Worm (Caenorhabditis elegans): ENCODE data around the gene str-254.

Gene str-254

DNA sequence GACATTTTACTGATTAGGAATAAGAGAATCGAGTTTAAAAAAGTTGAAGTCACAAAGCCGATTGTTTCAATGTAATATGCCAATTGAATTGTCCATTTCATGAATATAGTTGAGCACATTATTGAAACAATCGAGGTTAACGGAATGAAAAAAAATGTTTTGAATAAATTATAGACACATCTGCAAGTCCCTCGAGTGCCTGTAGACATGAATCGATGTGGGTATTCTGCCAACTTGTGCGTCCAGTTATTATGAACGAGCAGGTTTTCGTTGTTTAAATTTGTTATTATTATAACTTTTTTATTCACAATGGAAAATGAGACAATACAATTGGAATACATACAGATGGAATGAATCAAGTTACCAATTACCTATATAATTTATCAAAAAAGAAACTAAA is 5.1 kb upstream of the str-254 start, which contains the start of gene str-99:
Gene str-99, minus strand, starts transcription at position 101 of the 400 bp plus-strand sequence.
- no peak for TF ChIP-seq fkh-6 (tag; optimal IDR thresholded peaks at IDR 0.05)
- TF ChIP-seq lim-6 (tag; optimal IDR thresholded peaks at IDR 0.05) = no peak
- no peak for TF ChIP-seq ceh-9 (tag; optimal IDR thresholded peaks at IDR 0.05)
- no peak for TF ChIP-seq ztf-16 (tag; optimal IDR thresholded peaks at IDR 0.05)
- no peak for TF ChIP-seq unc-42 (tag; optimal IDR thresholded peaks at IDR 0.05)
- no peak for TF ChIP-seq C08G9.2 (tag; optimal IDR thresholded peaks at IDR 0.05)
- TF ChIP-seq elt-4 (tag; optimal IDR thresholded peaks at IDR 0.05) = no peak
- TF ChIP-seq ttx-3 (tag; optimal IDR thresholded peaks at IDR 0.05) = no peak

DNA sequence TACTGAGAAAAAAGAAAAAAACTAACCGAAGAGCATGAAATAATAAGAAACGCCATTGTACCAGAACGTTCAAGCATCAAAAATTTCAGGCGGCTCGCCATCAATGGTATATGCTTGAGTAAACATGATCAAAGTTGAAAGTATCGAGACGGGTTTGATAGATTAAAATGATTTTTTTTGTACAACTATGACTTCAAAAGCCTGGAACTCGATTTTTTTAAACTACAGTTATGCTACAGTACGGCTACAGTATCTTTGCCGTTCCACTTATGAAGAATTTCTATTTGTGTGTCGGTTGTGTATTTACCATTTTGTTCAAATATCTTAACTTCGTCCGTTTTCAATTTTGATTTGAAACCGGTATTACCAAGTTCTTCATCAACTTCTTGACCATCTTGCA is 1.8 kb upstream of the str-254 start, which contains the start of gene str-97:
Gene str-97, minus strand, starts transcription at position 101 of the 400 bp plus-strand sequence.
- TF ChIP-seq sdc-2 (tag; optimal IDR thresholded peaks at IDR 0.05) = no peak
- TF ChIP-seq ceh-19 (GFP tag; optimal IDR thresholded peaks at IDR 0.05) = no peak
- TF ChIP-seq ceh-14 (tag; optimal IDR thresholded peaks at IDR 0.05) = no peak
- TF ChIP-seq ceh-34 (tag; optimal IDR thresholded peaks at IDR 0.05) = no peak
- TF ChIP-seq K02D7.2 (tag; optimal IDR thresholded peaks at IDR 0.05) = no peak
- no peak for TF ChIP-seq C08G9.2 (tag; optimal IDR thresholded peaks at IDR 0.05)
- no peak for TF ChIP-seq ceh-24 (tag; optimal IDR thresholded peaks at IDR 0.05)
- TF ChIP-seq che-1 (tag; optimal IDR thresholded peaks at IDR 0.05) = no peak
- TF ChIP-seq npax-4 (tag; optimal IDR thresholded peaks at IDR 0.05) = no peak
- no peak for TF ChIP-seq F13H6.1 (tag; optimal IDR thresholded peaks at IDR 0.05)
- no peak for TF ChIP-seq ceh-6 (GFP tag; optimal IDR thresholded peaks at IDR 0.05)

DNA sequence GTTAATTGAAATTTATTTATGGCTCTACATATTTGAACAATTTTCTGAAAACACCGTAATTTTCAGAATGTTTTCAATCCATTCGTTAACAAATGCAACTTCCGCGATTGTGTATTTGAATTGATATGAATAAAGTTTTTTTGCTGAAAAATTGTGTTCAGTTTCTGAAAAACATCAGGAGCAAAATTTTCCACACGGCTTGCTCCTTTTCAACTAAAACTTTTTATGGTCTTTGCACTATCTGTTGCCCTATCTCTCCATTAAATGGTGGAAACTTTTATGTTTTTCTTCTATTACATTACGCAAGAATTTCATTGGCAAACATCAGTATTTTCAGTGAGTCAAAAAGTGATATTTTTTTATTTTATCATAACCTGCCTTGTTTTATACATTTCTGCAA is 4.5 kb downstream of the str-254 start, which contains the start of gene F10A3.4:
Gene F10A3.4, plus strand, starts transcription at position 301 of the 400 bp plus-strand sequence.
- TF ChIP-seq ceh-31 (tag; optimal IDR thresholded peaks at IDR 0.05) (no peak), elt-4 (tag; optimal IDR thresholded peaks at IDR 0.05) (no peak), hlh-30 (tag; optimal IDR thresholded peaks at IDR 0.05; ENCODE audit: insufficient read depth) (no peak), K02D7.2 (tag; optimal IDR thresholded peaks at IDR 0.05) (no peak), fax-1 (tag; optimal IDR thresholded peaks at IDR 0.05) (no peak), ceh-18 (tag; optimal IDR thresholded peaks at IDR 0.05) (no peak)

DNA sequence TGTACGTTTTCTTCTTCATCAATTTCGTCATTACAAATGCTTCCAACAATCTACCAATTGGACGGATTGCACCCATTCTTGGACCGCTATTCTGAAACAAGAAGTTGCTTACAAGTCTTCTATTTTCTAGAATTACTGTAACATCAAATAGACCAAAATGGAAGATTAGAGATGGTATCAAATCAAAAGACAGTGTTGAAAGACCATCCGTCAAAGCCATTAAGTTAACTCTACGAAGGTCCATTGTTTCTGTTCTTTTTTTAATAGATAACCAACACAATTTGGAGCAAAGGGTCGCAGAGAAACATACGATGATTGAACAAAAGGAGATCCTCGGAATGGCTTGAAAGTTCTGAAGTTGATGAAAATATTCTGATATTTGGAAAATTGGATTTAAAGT is 8.3 kb downstream of the str-254 start:
- TF ChIP-seq unc-86 (tag; optimal IDR thresholded peaks at IDR 0.05) = no peak
- no peak for TF ChIP-seq ceh-24 (tag; optimal IDR thresholded peaks at IDR 0.05)
- TF ChIP-seq ceh-48 (tag; optimal IDR thresholded peaks at IDR 0.05) = no peak
- no peak for TF ChIP-seq hlh-8 (tag; optimal IDR thresholded peaks at IDR 0.05)
- no peak for TF ChIP-seq K02D7.2 (tag; optimal IDR thresholded peaks at IDR 0.05)
- TF ChIP-seq ceh-18 (tag; optimal IDR thresholded peaks at IDR 0.05) = no peak

DNA sequence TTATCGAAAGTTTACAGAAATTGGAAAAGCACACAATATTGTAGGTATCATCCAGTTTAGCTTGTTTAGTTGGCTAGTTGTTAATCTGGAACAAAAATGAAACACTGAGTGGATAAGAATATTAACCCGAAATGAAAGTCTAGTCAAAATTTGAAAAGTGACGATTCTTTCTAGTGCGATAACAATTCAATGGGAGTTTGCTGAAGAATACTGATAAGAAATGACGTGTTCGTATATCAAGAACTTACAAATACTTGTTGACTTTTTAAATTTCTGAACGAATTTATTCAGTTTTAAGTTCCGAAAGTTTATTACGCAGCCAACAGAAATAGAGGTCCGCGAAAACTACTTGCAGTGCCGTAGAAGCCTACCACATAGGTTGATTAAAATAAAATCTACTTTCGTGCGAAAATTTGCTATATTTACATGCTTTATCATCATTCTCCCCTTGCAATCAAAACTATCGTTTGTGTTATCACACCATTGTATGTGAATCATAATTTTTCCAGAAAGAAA is 10.2 kb downstream of the str-254 start, which contains the start of gene fbxa-88:
Gene fbxa-88, minus strand, starts transcription at position 51 of the 516 bp plus-strand sequence.
- TF ChIP-seq ceh-31 (tag; optimal IDR thresholded peaks at IDR 0.05) (no peak), eyg-1 (tag; optimal IDR thresholded peaks at IDR 0.05) (no peak), C08G9.2 (tag; optimal IDR thresholded peaks at IDR 0.05) (no peak)

DNA sequence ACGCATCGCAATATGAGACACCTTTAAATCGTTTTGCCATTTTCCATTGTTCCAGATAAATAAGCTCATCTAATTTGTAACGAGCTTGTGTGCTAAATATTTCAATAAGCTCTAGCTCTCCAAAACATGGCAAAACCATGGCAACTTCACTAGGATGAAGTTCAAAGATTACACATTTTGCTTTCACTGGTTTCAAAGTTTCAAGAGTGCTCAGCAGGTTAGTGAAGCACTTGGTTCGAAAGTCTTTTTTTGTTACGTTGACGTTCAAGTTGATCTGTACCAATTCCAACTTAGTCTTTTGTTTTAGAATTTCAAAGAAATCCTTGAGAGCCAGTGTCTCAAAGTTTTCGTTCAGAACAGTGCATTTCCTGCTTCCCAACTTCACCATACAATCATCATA is 10.9 kb downstream of the str-254 start, which contains the start of gene fbxa-18:
Gene fbxa-18, plus strand, starts transcription at position 301 of the 400 bp plus-strand sequence.
- no peak for TF ChIP-seq madf-2 (tag; optimal IDR thresholded peaks at IDR 0.05)
- TF ChIP-seq unc-42 (tag; optimal IDR thresholded peaks at IDR 0.05) = no peak
- TF ChIP-seq dve-1 (tag; optimal IDR thresholded peaks at IDR 0.05) = no peak
- no peak for TF ChIP-seq pax-1 (tag; optimal IDR thresholded peaks at IDR 0.05)
- TF ChIP-seq C38D4.7 (GFP tag; optimal IDR thresholded peaks at IDR 0.05) = no peak
- TF ChIP-seq hlh-6 (tag; optimal IDR thresholded peaks at IDR 0.05) = no peak
- no peak for TF ChIP-seq ceh-30 (tag; optimal IDR thresholded peaks at IDR 0.05)
- TF ChIP-seq zip-5 (tag; optimal IDR thresholded peaks at IDR 0.05) = no peak
